Worm (Caenorhabditis elegans) whole organism, mixed stage, embryonic: ENCODE results near the gene fbxa-143.

ENCODE experiments used
- elt-3 ChIP-seq: fragments of 150-350 bp; optimal IDR thresholded peaks from 2 replicates; lab custom pipeline; 2014; ENCODE audit warnings: missing biosample characterization, missing genetic modification characterization
- flh-1 ChIP-seq: fragments of 200-800 bp; sonication (Bioruptor generic); optimal IDR thresholded peaks from 2 replicates; lab custom pipeline; 2018; ENCODE audit warnings: mild to moderate bottlenecking, missing genetic modification characterization, moderate library complexity, missing compliant biosample characterization
- ham-2 ChIP-seq: fragments of 200-800 bp; sonication (Bioruptor generic); optimal IDR thresholded peaks from 2 replicates; lab custom pipeline; 2018; ENCODE audit warnings: mild to moderate bottlenecking, missing genetic modification characterization, missing compliant biosample characterization
- lin-13 ChIP-seq: fragments of 150-350 bp; optimal IDR thresholded peaks from 2 replicates; lab custom pipeline; 2014; ENCODE audit warnings: missing biosample characterization, missing genetic modification characterization
- lsy-2 ChIP-seq: fragments of 150-350 bp; optimal IDR thresholded peaks from 2 replicates; lab custom pipeline; 2014; ENCODE audit warnings: missing biosample characterization, missing genetic modification characterization
- mab-5 ChIP-seq: fragments of 150-350 bp; optimal IDR thresholded peaks from 2 replicates; lab custom pipeline; 2014; ENCODE audit warnings: missing biosample characterization, missing genetic modification characterization
- mep-1 ChIP-seq: fragments of 150-350 bp; optimal IDR thresholded peaks from 2 replicates; lab custom pipeline; 2017; ENCODE audit warnings: missing biosample characterization, missing genetic modification reagents, missing genetic modification characterization, inconsistent platforms
- nhr-28 ChIP-seq: fragments of 150-350 bp; optimal IDR thresholded peaks from 2 replicates; lab custom pipeline; 2014; ENCODE audit warnings: missing biosample characterization, missing genetic modification characterization
- snpc-4 ChIP-seq: fragments of 150-350 bp; optimal IDR thresholded peaks from 2 replicates; lab custom pipeline; 2014; ENCODE audit warnings: missing biosample characterization, missing genetic modification characterization
- unc-39 ChIP-seq: fragments of 150-350 bp; optimal IDR thresholded peaks from 2 replicates; lab custom pipeline; 2014; ENCODE audit warnings: missing biosample characterization, missing genetic modification characterization
- unc-62 ChIP-seq: fragments of 150-350 bp; optimal IDR thresholded peaks from 2 replicates; lab custom pipeline; 2014; ENCODE audit warnings: missing biosample characterization, missing genetic modification reagents, missing genetic modification characterization
- ztf-11 ChIP-seq: fragments of 150-350 bp; optimal IDR thresholded peaks from 2 replicates; lab custom pipeline; 2014; ENCODE audit warnings: missing biosample characterization, missing genetic modification characterization

DNA sequence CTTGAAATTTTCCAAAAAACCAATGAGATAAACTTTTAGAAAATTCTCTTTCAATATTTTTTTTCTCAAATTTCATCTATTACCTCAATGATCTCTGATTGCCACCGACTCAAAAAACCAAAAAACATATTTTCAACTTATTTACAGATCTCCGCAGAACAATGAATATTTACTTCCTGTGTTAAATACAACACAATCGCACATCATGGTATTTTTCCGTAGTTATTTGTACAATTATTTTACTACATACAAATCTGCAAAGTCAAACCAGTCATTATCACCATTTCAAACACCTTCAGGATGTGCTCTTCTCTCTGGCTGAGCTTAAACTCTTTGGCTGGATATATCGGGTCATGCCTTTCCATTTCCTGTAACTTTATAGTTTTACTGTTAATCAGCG lies 38.6 kb upstream of the fbxa-143 start, which contains the start of gene str-108:
- TF ChIP-seq ham-2 (GFP tag; lab: Kevin White, UChicago), result no peak
- no peak for TF ChIP-seq unc-62 (GFP tag; lab: Kevin White, UChicago)
- TF ChIP-seq mab-5, result no peak
- TF ChIP-seq nhr-28 (tag; lab: Kevin White, UChicago), result no peak
- no peak for TF ChIP-seq mep-1
- no peak for TF ChIP-seq snpc-4 (tag; lab: Kevin White, UChicago)
- TF ChIP-seq lsy-2 (tag; lab: Kevin White, UChicago), result no peak
- no peak for TF ChIP-seq unc-39 (tag; lab: Kevin White, UChicago)
- no peak for TF ChIP-seq elt-3 (tag; lab: Kevin White, UChicago)
- TF ChIP-seq flh-1 (GFP tag; lab: Kevin White, UChicago), result no peak
- TF ChIP-seq lin-13 (tag; lab: Kevin White, UChicago), result no peak
- no peak for TF ChIP-seq ztf-11 (tag; lab: Kevin White, UChicago)
